Worm (Caenorhabditis elegans) whole organism, late embryonic: ENCODE measurements around the gene T03D8.6.

Source experiments
- ceh-14 ChIP-seq: sonication (generic microtip); optimal IDR thresholded peaks from 2 replicates; lab custom pipeline; 2016; ENCODE audit warnings: missing genotype, missing genetic modification characterization, missing compliant biosample characterization
- elt-2 ChIP-seq: sonication (generic microtip); optimal IDR thresholded peaks from 2 replicates; lab custom pipeline; 2016; ENCODE audit warnings: missing genetic modification reagents, missing genetic modification characterization, missing compliant biosample characterization
- pha-4 ChIP-seq: fragments of 150-350 bp; optimal IDR thresholded peaks from 2 replicates; lab custom pipeline; 2018; ENCODE audit warnings: missing biosample characterization, missing genetic modification reagents, missing genetic modification characterization
- rnt-1 ChIP-seq: sonication (generic microtip); optimal IDR thresholded peaks from 2 replicates; lab custom pipeline; 2016; ENCODE audit warnings: missing genetic modification characterization, missing compliant biosample characterization

DNA sequence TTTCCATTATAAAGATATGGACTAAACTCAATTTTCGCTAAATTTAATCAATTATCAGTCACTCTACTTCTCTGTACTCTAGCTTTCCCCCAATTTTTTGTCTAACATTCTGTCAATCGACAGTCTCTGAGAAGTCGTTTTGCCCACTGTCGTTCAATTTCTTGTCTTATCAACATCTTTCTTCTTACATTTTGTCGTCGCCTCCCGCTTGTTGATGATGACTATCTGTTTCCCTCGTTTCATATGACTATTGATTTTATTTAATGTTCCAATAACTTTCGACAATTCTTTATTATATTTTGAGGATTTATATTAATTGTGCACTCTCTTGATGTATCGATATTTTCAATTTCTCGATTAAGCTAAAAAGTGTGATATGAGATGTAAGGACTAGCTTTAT is 41.2 kb downstream of the T03D8.6 start:
- TF ChIP-seq rnt-1 (tag; lab: Kevin White, UChicago): no peak
- TF ChIP-seq pha-4 (tag; lab: Kevin White, UChicago): no peak
- no peak for TF ChIP-seq ceh-14 (tag; lab: Kevin White, UChicago)
- no peak for TF ChIP-seq elt-2 (tag; lab: Kevin White, UChicago)
